Worm (Caenorhabditis elegans) whole organism, young adult: ENCODE measurements around the gene egl-45.

Source experiments
- B0019.2 ChIP-seq: fragments of 200-800 bp; sonication (Bioruptor generic); conservative IDR thresholded peaks from 2 replicates; pipeline ENCODE4 v1.3.6; 2022; ENCODE audit warnings: missing genetic modification reagents, missing genetic modification characterization, missing compliant biosample characterization
- B0261.1 ChIP-seq: sonication (generic microtip); optimal IDR thresholded peaks from 2 replicates; lab custom pipeline; 2016; ENCODE audit warnings: mild to moderate bottlenecking, missing genetic modification characterization, moderate library complexity, missing compliant biosample characterization
- F23B12.7 ChIP-seq: sonication (generic microtip); optimal IDR thresholded peaks from 2 replicates; lab custom pipeline; 2017; ENCODE audit warnings: missing genetic modification characterization, mild to moderate bottlenecking, missing compliant biosample characterization, antibody characterized with exemption, moderate library complexity; ENCODE audit not compliant: insufficient read depth
- ceh-91 ChIP-seq: fragments of 200-800 bp; sonication (Bioruptor generic); IDR thresholded peaks from 2 replicates; pipeline ENCODE4 v1.3.6; 2022; ENCODE audit warnings: missing genetic modification reagents, missing genetic modification characterization, missing compliant biosample characterization
- lag-1 ChIP-seq: fragments of 200-800 bp; sonication (Bioruptor generic); IDR thresholded peaks from 2 replicates; pipeline ENCODE4 v1.3.6; 2022; ENCODE audit warnings: missing genetic modification reagents, missing genetic modification characterization, missing compliant biosample characterization
- nhr-179 ChIP-seq: sonication (generic microtip); optimal IDR thresholded peaks from 2 replicates; lab custom pipeline; 2016; ENCODE audit warnings: mild to moderate bottlenecking, missing genetic modification characterization, missing compliant biosample characterization
- nhr-27 ChIP-seq: fragments of 200-800 bp; sonication (Bioruptor generic); optimal IDR thresholded peaks from 2 replicates; lab custom pipeline; 2018; ENCODE audit warnings: mild to moderate bottlenecking, missing genetic modification characterization, moderate library complexity, missing compliant biosample characterization
- sea-2 ChIP-seq: fragments of 200-800 bp; sonication (Bioruptor generic); IDR thresholded peaks from 2 replicates; pipeline ENCODE4 v1.3.6; 2022; ENCODE audit warnings: missing genetic modification characterization, missing compliant biosample characterization
- snpc-4 ChIP-seq, 5 experiments: fragments of 150-350 bp in 1 of 5; sonication (generic microtip) in 4 of 5; optimal IDR thresholded peaks; 2 replicates each; lab custom pipeline; 2014 to 2018; ENCODE audit warnings: missing genetic modification characterization in 5 of 5, missing biosample characterization in 3 of 5, antibody characterized with exemption in 2 of 5, mild to moderate bottlenecking in 2 of 5, missing compliant biosample characterization in 2 of 5, missing genotype in 2 of 5, moderate library complexity in 2 of 5, missing genetic modification reagents in 1 of 5

DNA sequence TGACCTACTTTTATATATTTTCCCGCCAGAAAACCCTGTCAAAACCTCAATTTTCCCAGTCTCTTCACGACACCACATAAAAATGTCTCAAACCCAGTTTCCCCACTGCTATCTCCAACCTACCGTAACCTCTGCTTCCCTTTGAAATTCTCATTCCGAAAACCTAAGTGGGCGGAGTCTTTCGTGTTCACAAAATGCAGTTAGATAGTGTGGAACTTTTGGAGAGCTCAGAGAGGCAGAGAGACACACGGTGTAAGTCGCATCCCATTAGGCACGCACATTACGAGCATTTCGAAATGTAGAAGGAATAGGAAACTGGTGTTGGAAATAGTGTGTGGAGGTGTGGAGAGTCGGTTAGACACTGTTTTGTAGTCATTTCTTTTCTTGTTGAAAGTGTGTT is 8.6 kb downstream of the egl-45 start:
- no peak for TF ChIP-seq ceh-91 (GFP tag; lab: Robert Waterston, UW)
- no peak for TF ChIP-seq snpc-4 (GFP tag; optimal IDR thresholded peaks at IDR 0.05; lab: Kevin White, UChicago)
- no peak for TF ChIP-seq snpc-4 (tag; optimal IDR thresholded peaks at IDR 0.05; lab: Kevin White, UChicago)
- no peak for TF ChIP-seq nhr-27 (tag; lab: Kevin White, UChicago)
- TF ChIP-seq B0261.1 = no peak
- no peak for TF ChIP-seq B0019.2 (GFP tag; lab: Robert Waterston, UW)
- no peak for TF ChIP-seq sea-2 (GFP tag; lab: Robert Waterston, UW)
- no peak for TF ChIP-seq nhr-179 (tag; lab: Kevin White, UChicago)
- TF ChIP-seq lag-1 = no peak
- no peak for TF ChIP-seq F23B12.7 (tag; lab: Kevin White, UChicago)
